Fruit fly (Drosophila melanogaster): Measurements from ENCODE around the gene CG18135.
A peak's percentile ranks its signal among the peaks of the same experiment; 100 is the strongest.

Gene CG18135

dm6 chr3L:19011174-19011573 is 13.1 kb upstream of the CG18135 start (continued):
- peak; percentile 64 for TF ChIP-seq Lpt (GFP tag; optimal IDR thresholded peaks at IDR 0.05)
- TF ChIP-seq CG6808 (GFP tag; optimal IDR thresholded peaks at IDR 0.05) = no peak
- TF ChIP-seq fkh (GFP tag; optimal IDR thresholded peaks at IDR 0.05) = no peak
- no peak for TF ChIP-seq dsx (GFP tag; optimal IDR thresholded peaks at IDR 0.05; ENCODE audit: poor library complexity, severe bottlenecking)
- TF ChIP-seq Hr38 (GFP tag; optimal IDR thresholded peaks at IDR 0.05) = no peak
- TF ChIP-seq CG6163 (GFP tag; IDR thresholded peaks at IDR 0.05) = peak; percentile 46; the same call in 2 of the 3 replicates
- no peak for TF ChIP-seq Eip75B (GFP tag; optimal IDR thresholded peaks at IDR 0.05)
- peak; percentile 3 for TF ChIP-seq CG31627 (GFP tag; optimal IDR thresholded peaks at IDR 0.05)
- TF ChIP-seq OdsH (GFP tag; optimal IDR thresholded peaks at IDR 0.05) = peak; percentile 49
- no peak for TF ChIP-seq CG6792 (GFP tag; optimal IDR thresholded peaks at IDR 0.05)
- peak; percentile 64 for TF ChIP-seq eg (GFP tag; IDR thresholded peaks at IDR 0.05)
- TF ChIP-seq fd85E (GFP tag; optimal IDR thresholded peaks at IDR 0.05) = no peak
- peak; percentile 51 for TF ChIP-seq Sox14 (GFP tag; optimal IDR thresholded peaks at IDR 0.05)
- TF ChIP-seq Sox102F (GFP tag; optimal IDR thresholded peaks at IDR 0.05) = peak; percentile 40
- TF ChIP-seq salr (GFP tag; optimal IDR thresholded peaks at IDR 0.05) = peak in 1 of 2 experiments; percentile 44
- TF ChIP-seq CG32006 (GFP tag; optimal IDR thresholded peaks at IDR 0.05) = peak; percentile 78
- TF ChIP-seq CG10669 (GFP tag; optimal IDR thresholded peaks at IDR 0.05) = no peak
- TF ChIP-seq CG16779 (tag; optimal IDR thresholded peaks at IDR 0.05) = no peak
- peak; percentile 8 for TF ChIP-seq topi (GFP tag; optimal IDR thresholded peaks at IDR 0.05)
- peak; percentile 48 for TF ChIP-seq CG6276 (GFP tag; optimal IDR thresholded peaks at IDR 0.05)
- TF ChIP-seq net (GFP tag; optimal IDR thresholded peaks at IDR 0.05) = peak; percentile 30
- peak; percentile 45 for TF ChIP-seq CG4318 (GFP tag; optimal IDR thresholded peaks at IDR 0.05)
- no peak for TF ChIP-seq CG6854 (GFP tag; optimal IDR thresholded peaks at IDR 0.05)
- TF ChIP-seq vri (GFP tag; optimal IDR thresholded peaks at IDR 0.05) = no peak

dm6 chr3L:19008855-19009254 is 10.8 kb upstream of the CG18135 start:
- peak; percentile 32 for TF ChIP-seq dsx (GFP tag; optimal IDR thresholded peaks at IDR 0.05; ENCODE audit: poor library complexity, severe bottlenecking)

dm6 chr3L:19005396-19005795 is 7.3 kb upstream of the CG18135 start:
- no peak for TF ChIP-seq Met (GFP tag; optimal IDR thresholded peaks at IDR 0.05)
- TF ChIP-seq Smox (GFP tag; optimal IDR thresholded peaks at IDR 0.05) = no peak
- TF ChIP-seq CG1621 (tag; optimal IDR thresholded peaks at IDR 0.05) = no peak
- TF ChIP-seq ss (GFP tag; optimal IDR thresholded peaks at IDR 0.05) = no peak
- TF ChIP-seq topi (GFP tag; optimal IDR thresholded peaks at IDR 0.05) = no peak
- no peak for TF ChIP-seq acj6 (GFP tag; optimal IDR thresholded peaks at IDR 0.05)
- TF ChIP-seq Ets21C (GFP tag; optimal IDR thresholded peaks at IDR 0.05) = no peak
- no peak for TF ChIP-seq net (GFP tag; optimal IDR thresholded peaks at IDR 0.05)
- no peak for TF ChIP-seq pdm3 (GFP tag; optimal IDR thresholded peaks at IDR 0.05)
- TF ChIP-seq Sox14 (GFP tag; optimal IDR thresholded peaks at IDR 0.05) = no peak
- TF ChIP-seq svp (GFP tag) = no peak
- TF ChIP-seq achi (GFP tag; optimal IDR thresholded peaks at IDR 0.05) = no peak

- no peak for TF ChIP-seq CG1621 (tag; optimal IDR thresholded peaks at IDR 0.05)
- TF ChIP-seq Eip93F (GFP tag; optimal IDR thresholded peaks at IDR 0.05) = no peak
- TF ChIP-seq Smox (GFP tag; optimal IDR thresholded peaks at IDR 0.05) = no peak
- TF ChIP-seq Eip78C (GFP tag) = no peak
- TF ChIP-seq CG4318 (GFP tag; optimal IDR thresholded peaks at IDR 0.05) = no peak
- TF ChIP-seq eg (GFP tag; IDR thresholded peaks at IDR 0.05) = no peak
- TF ChIP-seq lz (GFP tag; optimal IDR thresholded peaks at IDR 0.05) = no peak
- TF ChIP-seq CG32006 (GFP tag; optimal IDR thresholded peaks at IDR 0.05) = no peak
- no peak for TF ChIP-seq Sox14 (GFP tag; optimal IDR thresholded peaks at IDR 0.05)
- no peak for TF ChIP-seq Sox15 (GFP tag; optimal IDR thresholded peaks at IDR 0.05)
Measured at dm6 chr3L:19004120-19004519, 6.0 kb upstream of the CG18135 start.

Data from whole organism, prepupa.